Worm (Caenorhabditis elegans): Measurements from ENCODE around the gene del-8.

Gene del-8

DNA sequence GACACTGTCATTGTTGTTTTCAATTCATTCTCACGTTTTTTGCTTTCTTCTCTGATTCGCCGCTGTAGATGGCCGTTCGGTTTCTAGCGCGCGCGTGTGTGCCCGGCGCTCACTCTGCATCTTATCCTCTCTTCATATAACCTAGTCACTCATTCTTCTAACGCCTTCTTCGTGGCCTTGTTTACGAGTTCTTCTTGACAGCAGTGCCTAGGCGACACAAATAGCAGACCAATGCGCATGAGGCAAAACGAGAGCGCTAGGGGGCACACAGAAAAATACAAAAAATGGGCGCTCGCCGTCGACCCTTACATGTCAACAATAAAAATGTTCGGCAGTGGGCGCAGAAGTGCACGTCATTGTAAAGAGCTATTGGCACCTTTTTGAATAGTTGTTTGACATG lies 38.1 kb upstream of the del-8 start (continued):
- TF ChIP-seq ztf-1 (GFP tag; conservative IDR thresholded peaks at IDR 0.05) (no peak), zag-1 (tag; optimal IDR thresholded peaks at IDR 0.05) (peak; percentile 15), elt-1 (tag; optimal IDR thresholded peaks at IDR 0.05) (no peak), nhr-11 (tag; optimal IDR thresholded peaks at IDR 0.05) (no peak), R02D3.7 (tag; optimal IDR thresholded peaks at IDR 0.05) (no peak)

ce11 chrX:9552404-9552803 lies 36.8 kb upstream of the del-8 start:
- peak; percentile 67 for TF ChIP-seq F13H6.1 (tag; optimal IDR thresholded peaks at IDR 0.05)
- TF ChIP-seq sma-9 (GFP tag; optimal IDR thresholded peaks at IDR 0.05) = peak; percentile 15
- no peak for TF ChIP-seq sma-9 (tag; optimal IDR thresholded peaks at IDR 0.05)
- no peak for TF ChIP-seq ztf-11 (tag; optimal IDR thresholded peaks at IDR 0.05)
- no peak for TF ChIP-seq nhr-12 (tag; optimal IDR thresholded peaks at IDR 0.05)
- TF ChIP-seq elt-1 (tag; optimal IDR thresholded peaks at IDR 0.05) = no peak
- TF ChIP-seq ztf-4 (tag; optimal IDR thresholded peaks at IDR 0.05) = no peak
- TF ChIP-seq mab-5 (tag; optimal IDR thresholded peaks at IDR 0.05) = no peak
- TF ChIP-seq aly-2 (tag; optimal IDR thresholded peaks at IDR 0.05) = no peak
- TF ChIP-seq lin-13 (GFP tag; optimal IDR thresholded peaks at IDR 0.05) = peak; percentile 16
- no peak for TF ChIP-seq unc-39 (tag; optimal IDR thresholded peaks at IDR 0.05)
- no peak for TF ChIP-seq mbf-1 (tag; optimal IDR thresholded peaks at IDR 0.05)
- TF ChIP-seq skn-1 (tag; optimal IDR thresholded peaks at IDR 0.05) = no peak
- no peak for TF ChIP-seq nhr-21 (tag; optimal IDR thresholded peaks at IDR 0.05)
- no peak for TF ChIP-seq nhr-11 (tag; optimal IDR thresholded peaks at IDR 0.05)
- no peak for TF ChIP-seq ZK546.5 (tag; optimal IDR thresholded peaks at IDR 0.05)
- TF ChIP-seq unc-55 (GFP tag; optimal IDR thresholded peaks at IDR 0.05) = no peak
- peak; percentile 20 for TF ChIP-seq nhr-129 (tag; optimal IDR thresholded peaks at IDR 0.05)
- TF ChIP-seq unc-62 (GFP tag; optimal IDR thresholded peaks at IDR 0.05) = no peak
- TF ChIP-seq lsy-2 (tag; optimal IDR thresholded peaks at IDR 0.05) = peak in 1 of 2 experiments; percentile 2
- no peak for TF ChIP-seq nhr-23 (tag; optimal IDR thresholded peaks at IDR 0.05)
- TF ChIP-seq mdl-1 (tag; optimal IDR thresholded peaks at IDR 0.05) = peak in 1 of 2 experiments; percentile 17
- no peak for TF ChIP-seq snpc-4 (tag; optimal IDR thresholded peaks at IDR 0.05)
- no peak for TF ChIP-seq ama-1 (optimal IDR thresholded peaks at IDR 0.05)
- peak; percentile 25 for TF ChIP-seq C34F6.9 (tag; optimal IDR thresholded peaks at IDR 0.05)
- TF ChIP-seq nhr-25 (tag; optimal IDR thresholded peaks at IDR 0.05) = peak; percentile 53
- peak; percentile 10 for TF ChIP-seq Y55F3AM.14 (GFP tag; optimal IDR thresholded peaks at IDR 0.05)
- TF ChIP-seq sma-3 (GFP tag; optimal IDR thresholded peaks at IDR 0.05) = peak; percentile 36
- TF ChIP-seq ceh-16 (tag; optimal IDR thresholded peaks at IDR 0.05) = no peak
- no peak for TF ChIP-seq alr-1 (tag; optimal IDR thresholded peaks at IDR 0.05)
- TF ChIP-seq sem-4 (tag; optimal IDR thresholded peaks at IDR 0.05) = no peak
- TF ChIP-seq nhr-77 (tag; optimal IDR thresholded peaks at IDR 0.05) = no peak
- TF ChIP-seq peb-1 (tag; optimal IDR thresholded peaks at IDR 0.05) = no peak
- peak; percentile 7 for TF ChIP-seq gmeb-1 (tag; optimal IDR thresholded peaks at IDR 0.05)
- no peak for TF ChIP-seq lin-39 (tag; optimal IDR thresholded peaks at IDR 0.05)
- no peak for TF ChIP-seq nhr-6 (tag; optimal IDR thresholded peaks at IDR 0.05)
- no peak for TF ChIP-seq nhr-237 (tag; optimal IDR thresholded peaks at IDR 0.05)
- TF ChIP-seq fos-1 (tag; optimal IDR thresholded peaks at IDR 0.05) = peak; percentile 38
- no peak for TF ChIP-seq ztf-1 (GFP tag; conservative IDR thresholded peaks at IDR 0.05)
- TF ChIP-seq zag-1 (tag; optimal IDR thresholded peaks at IDR 0.05) = no peak
- TF ChIP-seq elt-3 (tag; optimal IDR thresholded peaks at IDR 0.05) = no peak
- TF ChIP-seq crh-2 (tag; optimal IDR thresholded peaks at IDR 0.05) = peak; percentile 32
- no peak for TF ChIP-seq lin-11 (tag; optimal IDR thresholded peaks at IDR 0.05)
- TF ChIP-seq ceh-82 (tag; optimal IDR thresholded peaks at IDR 0.05) = no peak
- TF ChIP-seq R02D3.7 (tag; optimal IDR thresholded peaks at IDR 0.05) = no peak
- TF ChIP-seq dmd-4 (tag; optimal IDR thresholded peaks at IDR 0.05) = no peak
- no peak for TF ChIP-seq egl-27 (tag; optimal IDR thresholded peaks at IDR 0.05)
- TF ChIP-seq nhr-10 (tag; optimal IDR thresholded peaks at IDR 0.05) = no peak
- peak; percentile 46 for TF ChIP-seq blmp-1 (tag; optimal IDR thresholded peaks at IDR 0.05; ENCODE audit: insufficient read depth)
